Fruit fly (Drosophila melanogaster) whole organism, embryonic: Measurements from ENCODE around the gene vari.

ENCODE experiments used
- ATbp ChIP-seq: fragments of 200-800 bp; sonication (Bioruptor generic); optimal IDR thresholded peaks from 2 replicates; lab custom pipeline; 2017; ENCODE audit warnings: missing biosample characterization, mild to moderate bottlenecking, missing genetic modification characterization, missing genetic modification reagents
- Ada2b ChIP-seq: fragments of 200-800 bp; sonication (Bioruptor generic); IDR thresholded peaks from 2 replicates; pipeline ENCODE4 v1.3.6; 2022; ENCODE audit warnings: missing biosample characterization, missing genetic modification characterization
- C15 ChIP-seq: fragments of 200-800 bp; sonication (Bioruptor generic); IDR thresholded peaks from 3 replicates; pipeline ENCODE4 v1.3.6; 2022; ENCODE audit warnings: missing biosample characterization, missing genetic modification characterization
- CG10654 ChIP-seq: fragments of 200-800 bp; sonication (Bioruptor generic); optimal IDR thresholded peaks from 2 replicates; lab custom pipeline; 2016; ENCODE audit warnings: missing biosample characterization, missing genetic modification characterization
- CG11085 ChIP-seq: fragments of 200-800 bp; sonication (Bioruptor generic); IDR thresholded peaks from 2 replicates; pipeline ENCODE4 v1.3.6; 2022; ENCODE audit warnings: missing biosample characterization, missing genetic modification characterization
- CG11696 ChIP-seq: fragments of 200-800 bp; sonication (Bioruptor generic); IDR thresholded peaks from 2 replicates; pipeline ENCODE4 v1.3.6; 2022; ENCODE audit warnings: missing biosample characterization, missing genetic modification characterization
- CG12104 ChIP-seq: fragments of 200-800 bp; sonication (Bioruptor generic); optimal IDR thresholded peaks from 3 replicates; lab custom pipeline; 2016; ENCODE audit warnings: missing biosample characterization, missing genetic modification characterization
- CG12219 ChIP-seq: fragments of 200-800 bp; sonication (Bioruptor generic); optimal IDR thresholded peaks from 3 replicates; lab custom pipeline; 2018; ENCODE audit warnings: missing biosample characterization, mild to moderate bottlenecking, missing genetic modification characterization
- CG12942 ChIP-seq: fragments of 200-800 bp; sonication (Bioruptor generic); optimal IDR thresholded peaks from 3 replicates; lab custom pipeline; 2016; ENCODE audit warnings: missing biosample characterization, missing genetic modification characterization
- CG1529 ChIP-seq: fragments of 200-800 bp; sonication (Bioruptor generic); optimal IDR thresholded peaks from 3 replicates; lab custom pipeline; 2018; ENCODE audit warnings: missing biosample characterization, missing genetic modification characterization
- CG16863 ChIP-seq: fragments of 200-800 bp; sonication (Bioruptor generic); optimal IDR thresholded peaks from 3 replicates; lab custom pipeline; 2016; ENCODE audit warnings: missing biosample characterization, missing genetic modification characterization
- CG17802 ChIP-seq: fragments of 200-800 bp; sonication (Bioruptor generic); optimal IDR thresholded peaks from 2 replicates; lab custom pipeline; 2018; ENCODE audit warnings: missing biosample characterization, mild to moderate bottlenecking, missing genetic modification characterization, moderate library complexity
- CG18262 ChIP-seq: fragments of 200-800 bp; optimal IDR thresholded peaks from 3 replicates; lab custom pipeline; 2019; ENCODE audit warnings: missing biosample characterization, mild to moderate bottlenecking, missing genetic modification characterization, moderate library complexity
- CG30431 ChIP-seq: fragments of 200-800 bp; sonication (Bioruptor generic); optimal IDR thresholded peaks from 2 replicates; lab custom pipeline; 2017; ENCODE audit warnings: missing biosample characterization, missing genetic modification characterization
- CG42726 ChIP-seq: fragments of 200-800 bp; sonication (Bioruptor generic); IDR thresholded peaks from 2 replicates; pipeline ENCODE4 v1.3.6; 2022; ENCODE audit warnings: missing biosample characterization, missing genetic modification characterization; ENCODE audit not compliant: partially characterized antibody
- CG4617 ChIP-seq: fragments of 200-800 bp; sonication (Bioruptor generic); optimal IDR thresholded peaks from 3 replicates; lab custom pipeline; 2016; ENCODE audit warnings: missing biosample characterization, missing genetic modification characterization, borderline replicate concordance
- CG6175 ChIP-seq: fragments of 200-800 bp; sonication (Bioruptor generic); IDR thresholded peaks from 3 replicates; pipeline ENCODE4 v1.3.6; 2022; ENCODE audit warnings: missing biosample characterization, missing genetic modification characterization
- CG6254 ChIP-seq: fragments of 200-800 bp; sonication (Bioruptor generic); optimal IDR thresholded peaks from 3 replicates; lab custom pipeline; 2017; ENCODE audit warnings: mild to moderate bottlenecking, missing biosample characterization, missing genetic modification reagents, missing genetic modification characterization
- CG7271 ChIP-seq: fragments of 200-800 bp; sonication (Bioruptor generic); optimal IDR thresholded peaks from 2 replicates; lab custom pipeline; 2018; ENCODE audit warnings: missing biosample characterization, mild to moderate bottlenecking, missing genetic modification characterization, moderate library complexity
- CG7372 ChIP-seq: fragments of 200-800 bp; sonication (Bioruptor generic); IDR thresholded peaks from 2 replicates; pipeline ENCODE4 v1.3.6; 2022; ENCODE audit warnings: missing biosample characterization, missing genetic modification characterization
- CG7928 ChIP-seq: fragments of 200-800 bp; sonication (Bioruptor generic); optimal IDR thresholded peaks from 2 replicates; lab custom pipeline; 2017; ENCODE audit warnings: missing biosample characterization, mild to moderate bottlenecking, missing genetic modification characterization
- CG8388 ChIP-seq: fragments of 200-800 bp; sonication (Bioruptor generic); optimal IDR thresholded peaks from 2 replicates; lab custom pipeline; 2019; ENCODE audit warnings: missing biosample characterization, mild to moderate bottlenecking, missing genetic modification characterization, moderate library complexity
- CTCF ChIP-seq: fragments of 200-800 bp; sonication (Bioruptor generic); optimal IDR thresholded peaks from 2 replicates; lab custom pipeline; 2017; ENCODE audit warnings: missing biosample characterization, mild to moderate bottlenecking, missing genetic modification characterization, moderate library complexity
- Dek ChIP-seq: fragments of 200-800 bp; sonication (Bioruptor generic); optimal IDR thresholded peaks from 3 replicates; lab custom pipeline; 2019; ENCODE audit warnings: missing biosample characterization, mild to moderate bottlenecking, missing genetic modification characterization, moderate library complexity
- Dip3 ChIP-seq: fragments of 200-800 bp; sonication (Bioruptor generic); optimal IDR thresholded peaks from 3 replicates; lab custom pipeline; 2016; ENCODE audit warnings: missing biosample characterization, missing genetic modification characterization
- HLH54F ChIP-seq: fragments of 200-800 bp; sonication (Bioruptor generic); optimal IDR thresholded peaks from 3 replicates; lab custom pipeline; 2016; ENCODE audit warnings: missing biosample characterization, missing genetic modification characterization
- Hr39 ChIP-seq: fragments of >200 bp; optimal IDR thresholded peaks from 2 replicates; lab custom pipeline; 2017
- Hr78 ChIP-seq, 2 experiments: fragments of 200-800 bp in 1 of 2; fragments of >200 bp in 1 of 2; sonication (Bioruptor generic) in 1 of 2; optimal IDR thresholded peaks; 2 replicates each; lab custom pipeline; 2017 to 2019; ENCODE audit warnings: missing biosample characterization in 2 of 2, missing genetic modification characterization in 2 of 2, mild to moderate bottlenecking in 1 of 2, moderate library complexity in 1 of 2
- Oli ChIP-seq: fragments of 200-800 bp; sonication (Bioruptor generic); optimal IDR thresholded peaks from 2 replicates; lab custom pipeline; 2018; ENCODE audit warnings: missing biosample characterization, mild to moderate bottlenecking, missing genetic modification characterization, moderate library complexity
- Six4 ChIP-seq: fragments of 200-800 bp; sonication (Bioruptor generic); optimal IDR thresholded peaks from 2 replicates; lab custom pipeline; 2016; ENCODE audit warnings: missing biosample characterization, missing genetic modification characterization
- Trl ChIP-seq, 3 experiments: fragments of >200 bp in 2 of 3; fragments of 200-800 bp in 1 of 3; sonication (Bioruptor generic) in 1 of 3; optimal IDR thresholded peaks; 2 replicates in 1 of 3; 3 replicates in 2 of 3; lab custom pipeline; 2016 to 2017; ENCODE audit warnings: missing biosample characterization in 1 of 3, missing genetic modification characterization in 1 of 3
- az2 ChIP-seq: fragments of 200-800 bp; sonication (Bioruptor generic); optimal IDR thresholded peaks from 3 replicates; lab custom pipeline; 2016; ENCODE audit warnings: missing biosample characterization, missing genetic modification characterization
- crp ChIP-seq, 2 experiments: fragments of 200-800 bp; sonication (Bioruptor generic); optimal IDR thresholded peaks; 2 replicates in 1 of 2; 3 replicates in 1 of 2; lab custom pipeline; 2017; ENCODE audit warnings: missing biosample characterization in 2 of 2, missing genetic modification characterization in 2 of 2, mild to moderate bottlenecking in 1 of 2, moderate library complexity in 1 of 2
- dm ChIP-seq: fragments of 200-800 bp; sonication (Bioruptor generic); optimal IDR thresholded peaks from 3 replicates; lab custom pipeline; 2016; ENCODE audit warnings: missing biosample characterization, missing genetic modification characterization
- dysf ChIP-seq: fragments of 200-800 bp; sonication (Bioruptor generic); IDR thresholded peaks from 3 replicates; pipeline ENCODE4 v1.3.6; 2022; ENCODE audit warnings: missing biosample characterization, missing genetic modification characterization
- gfzf ChIP-seq: fragments of 200-800 bp; sonication (Bioruptor generic); optimal IDR thresholded peaks from 2 replicates; lab custom pipeline; 2016; ENCODE audit warnings: missing biosample characterization, mild to moderate bottlenecking, missing genetic modification characterization, moderate library complexity
- grn ChIP-seq: fragments of 200-800 bp; sonication (Bioruptor generic); optimal IDR thresholded peaks from 3 replicates; lab custom pipeline; 2017; ENCODE audit warnings: missing biosample characterization, missing genetic modification characterization
- gro ChIP-seq: fragments of 200-800 bp; sonication (Bioruptor generic); optimal IDR thresholded peaks from 2 replicates; lab custom pipeline; 2016; ENCODE audit warnings: missing biosample characterization, missing genetic modification characterization
- ken ChIP-seq: fragments of 200-800 bp; sonication (Bioruptor generic); IDR thresholded peaks from 3 replicates; pipeline ENCODE4 v1.3.6; 2022; ENCODE audit warnings: missing biosample characterization, missing genetic modification characterization
- pnt ChIP-seq: fragments of 200-800 bp; sonication (Bioruptor generic); optimal IDR thresholded peaks from 3 replicates; lab custom pipeline; 2016; ENCODE audit warnings: missing biosample characterization, missing genetic modification characterization
- salm ChIP-seq: fragments of 200-800 bp; sonication (Bioruptor generic); optimal IDR thresholded peaks from 2 replicates; lab custom pipeline; 2018; ENCODE audit warnings: missing biosample characterization, mild to moderate bottlenecking, missing genetic modification characterization
- sens ChIP-seq: fragments of 200-800 bp; sonication (Bioruptor generic); peaks from one replicate; lab custom pipeline; 2016; ENCODE audit warnings: missing biosample characterization, missing genetic modification characterization
- sens-2 ChIP-seq: fragments of 200-800 bp; sonication (Bioruptor generic); IDR thresholded peaks from 2 replicates; pipeline ENCODE4 v1.3.6; 2022; ENCODE audit warnings: missing biosample characterization, missing genetic modification characterization
- shn ChIP-seq: fragments of 200-800 bp; sonication (Bioruptor generic); optimal IDR thresholded peaks from 3 replicates; lab custom pipeline; 2016; ENCODE audit warnings: missing biosample characterization, missing genetic modification characterization
- sob ChIP-seq: fragments of 200-800 bp; sonication (Bioruptor generic); IDR thresholded peaks from 2 replicates; pipeline ENCODE4 v1.3.6; 2022; ENCODE audit warnings: missing biosample characterization, missing genetic modification characterization
- sug ChIP-seq: fragments of 200-800 bp; optimal IDR thresholded peaks from 2 replicates; lab custom pipeline; 2019; ENCODE audit warnings: missing biosample characterization, mild to moderate bottlenecking, missing genetic modification characterization, moderate library complexity
- tap ChIP-seq: fragments of 200-800 bp; optimal IDR thresholded peaks from 3 replicates; lab custom pipeline; 2019; ENCODE audit warnings: missing biosample characterization, mild to moderate bottlenecking, missing genetic modification characterization, moderate library complexity
- tio ChIP-seq: fragments of 200-800 bp; sonication (Bioruptor generic); optimal IDR thresholded peaks from 2 replicates; lab custom pipeline; 2017; ENCODE audit warnings: missing biosample characterization, missing genetic modification characterization, inconsistent platforms
- vvl ChIP-seq: fragments of 200-800 bp; sonication (Bioruptor generic); IDR thresholded peaks from 2 replicates; pipeline ENCODE4 v1.3.6; 2022; ENCODE audit warnings: missing biosample characterization, missing genetic modification characterization

The vari gene

DNA sequence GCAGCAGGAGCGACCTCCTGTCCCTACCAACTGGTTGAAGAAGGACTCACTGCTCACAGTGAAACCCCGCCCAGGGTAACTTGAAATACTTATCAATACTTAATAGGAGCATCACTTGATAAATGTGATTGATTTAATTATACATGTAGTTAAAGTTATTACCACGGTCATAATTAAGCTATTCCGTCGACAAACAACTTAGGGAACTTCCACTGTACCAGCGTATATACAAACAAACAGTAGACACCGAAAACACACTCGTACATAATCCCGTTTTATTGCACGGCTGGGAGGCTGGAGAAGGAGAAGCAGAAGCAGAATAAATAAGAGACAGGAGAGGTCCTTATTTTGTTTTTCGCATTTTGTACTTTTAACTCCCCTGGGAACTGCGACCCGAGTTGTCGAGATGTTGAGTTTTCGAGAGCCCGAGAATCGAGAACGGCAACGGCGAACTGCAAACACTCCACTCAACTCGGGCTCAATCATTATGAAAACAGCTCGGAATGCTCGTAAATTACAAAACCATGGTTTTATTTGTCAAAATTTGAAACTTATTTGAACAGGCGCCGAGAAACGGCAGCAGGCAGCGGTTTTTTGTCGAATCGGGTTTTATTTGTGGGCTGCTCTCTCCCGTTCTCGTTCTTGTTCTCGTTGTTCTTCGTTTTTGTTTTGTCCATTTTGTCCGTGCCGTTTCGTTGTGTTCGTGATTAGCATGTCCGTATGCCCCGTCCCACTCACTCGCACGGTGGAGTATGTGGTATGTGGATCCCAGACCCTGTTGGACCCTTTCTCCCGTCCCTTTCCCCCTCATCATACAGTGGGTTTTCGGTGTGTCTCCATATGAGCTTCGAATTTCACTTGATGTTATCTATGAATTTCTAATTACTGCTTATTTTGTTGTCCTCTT lies 3.4 kb upstream of the vari start (continued):
- peak; percentile 74 for TF ChIP-seq CG16863 (GFP tag; lab: Kevin White, UChicago)
- peak; percentile 39 for TF ChIP-seq CG10654
- peak; percentile 16 for TF ChIP-seq CG1529
- TF ChIP-seq CG6254 (GFP tag; lab: Kevin White, UChicago): peak; percentile 7
- peak; percentile 36 for TF ChIP-seq CG8388 (GFP tag; lab: Kevin White, UChicago)
- TF ChIP-seq Trl (optimal IDR thresholded peaks at IDR 0.05; lab: Kevin White, UChicago): peak; percentile 3 to 4
- TF ChIP-seq Trl (GFP tag; optimal IDR thresholded peaks at IDR 0.05; lab: Kevin White, UChicago): peak; percentile 82
- TF ChIP-seq vvl (GFP tag; lab: Robert Waterston, UW): peak; percentile 89
- TF ChIP-seq Dip3: peak; percentile 81
- peak; percentile 64 for TF ChIP-seq sens-2 (GFP tag; lab: Robert Waterston, UW)
- TF ChIP-seq gfzf (GFP tag; lab: Kevin White, UChicago): no peak
- no peak for TF ChIP-seq Hr39
- TF ChIP-seq dysf (GFP tag; lab: Robert Waterston, UW): peak; percentile 88
- TF ChIP-seq CG4617 (GFP tag; lab: Kevin White, UChicago): no peak
- TF ChIP-seq ken (GFP tag; lab: Robert Waterston, UW): peak; percentile 35; the same call in 1 of the 3 replicates
- TF ChIP-seq gro (GFP tag; lab: Kevin White, UChicago): peak; percentile 88
- peak; percentile 24 for TF ChIP-seq CG12942
- no peak for TF ChIP-seq CTCF
- peak; percentile 61 for TF ChIP-seq az2 (GFP tag; lab: Kevin White, UChicago)
- no peak for TF ChIP-seq Hr78 (GFP tag; optimal IDR thresholded peaks at IDR 0.05; lab: Kevin White, UChicago)
- no peak for TF ChIP-seq CG42726 (GFP tag; lab: Robert Waterston, UW)
- TF ChIP-seq shn: peak; percentile 56
- TF ChIP-seq pnt (GFP tag; lab: Kevin White, UChicago): peak; percentile 67
- TF ChIP-seq tio: peak; percentile 63
- TF ChIP-seq Oli (tag; lab: Kevin White, UChicago): peak; percentile 64
- TF ChIP-seq CG11696 (GFP tag; lab: Robert Waterston, UW): no peak
- peak; percentile 58 for TF ChIP-seq CG18262 (tag; lab: Kevin White, UChicago)
- TF ChIP-seq CG12219: peak; percentile 75
- TF ChIP-seq CG7271 (tag; lab: Kevin White, UChicago): no peak
- 0 out of 3 replicates have a peak, but pooled peaks have one; percentile 26 for TF ChIP-seq C15 (GFP tag; lab: Robert Waterston, UW)
- peak; percentile 76 for TF ChIP-seq sob (GFP tag; lab: Robert Waterston, UW)
- TF ChIP-seq grn (GFP tag; lab: Kevin White, UChicago): peak; percentile 66
- peak; percentile 93 for TF ChIP-seq sens
- peak; percentile 23 for TF ChIP-seq dm
- peak; percentile 31 for TF ChIP-seq CG17802
- TF ChIP-seq Six4 (GFP tag; lab: Kevin White, UChicago): peak; percentile 46
- TF ChIP-seq CG7928 (GFP tag; lab: Kevin White, UChicago): peak; percentile 47
- peak; percentile 52 for TF ChIP-seq CG30431
- TF ChIP-seq HLH54F (GFP tag; lab: Kevin White, UChicago): peak; percentile 80
- TF ChIP-seq CG7372 (GFP tag; lab: Robert Waterston, UW): peak; percentile 62
- TF ChIP-seq CG11085 (GFP tag; lab: Robert Waterston, UW): peak; percentile 69
- TF ChIP-seq crp (GFP tag; optimal IDR thresholded peaks at IDR 0.05; lab: Kevin White, UChicago): no peak
- peak; percentile 80 for TF ChIP-seq Dek (tag; lab: Kevin White, UChicago)
- no peak for TF ChIP-seq salm (tag; lab: Kevin White, UChicago)
- TF ChIP-seq CG12104: peak; percentile 55
- TF ChIP-seq sug (tag; lab: Kevin White, UChicago): peak; percentile 71
- peak; percentile 57 for TF ChIP-seq tap (tag; lab: Kevin White, UChicago)
- TF ChIP-seq CG6175: peak; percentile 58; the same call in 1 of the 3 replicates
- TF ChIP-seq ATbp (GFP tag; lab: Kevin White, UChicago): peak; percentile 52
- TF ChIP-seq Ada2b (GFP tag; lab: Robert Waterston, UW): peak; percentile 72
